Fruit fly (Drosophila melanogaster): ENCODE measurements around the gene CG13738.

The CG13738 gene

dm6 chr3L:13957212-13957668 lies 16.0 kb downstream of the CG13738 start (continued):
- TF ChIP-seq gcm (GFP tag; optimal IDR thresholded peaks at IDR 0.05) (peak; percentile 68), knrl (GFP tag; IDR thresholded peaks at IDR 0.05; ENCODE audit: partially characterized antibody) (no peak), oc (tag; optimal IDR thresholded peaks at IDR 0.05) (peak; percentile 57), mam (GFP tag; optimal IDR thresholded peaks at IDR 0.05) (no peak), CG7839 (tag; optimal IDR thresholded peaks at IDR 0.05) (peak; percentile 76), HLH4C (GFP tag; IDR thresholded peaks at IDR 0.05; ENCODE audit: partially characterized antibody) (no peak), CG4820 (GFP tag; optimal IDR thresholded peaks at IDR 0.05) (peak; percentile 77), PHDP (tag; optimal IDR thresholded peaks at IDR 0.05) (peak; percentile 74), run (tag; optimal IDR thresholded peaks at IDR 0.05) (peak; percentile 46), Ada2b (GFP tag; IDR thresholded peaks at IDR 0.05) (no peak), Dek (tag; optimal IDR thresholded peaks at IDR 0.05) (peak; percentile 42), usp (GFP tag; optimal IDR thresholded peaks at IDR 0.05) (no peak), eve (GFP tag; optimal IDR thresholded peaks at IDR 0.05) (peak in 1 of 2 experiments; percentile 74), gt (GFP tag; IDR thresholded peaks at IDR 0.05) (no peak), Asciz (GFP tag; optimal IDR thresholded peaks at IDR 0.05) (peak; percentile 80), HLH54F (GFP tag; optimal IDR thresholded peaks at IDR 0.05) (no peak), CG17829 (tag; optimal IDR thresholded peaks at IDR 0.05) (peak; percentile 76), shn (GFP tag; optimal IDR thresholded peaks at IDR 0.05) (no peak), CG17385 (GFP tag; optimal IDR thresholded peaks at IDR 0.05) (peak; percentile 70), CG6813 (GFP tag; optimal IDR thresholded peaks at IDR 0.05) (peak; percentile 48), Hmr (GFP tag; optimal IDR thresholded peaks at IDR 0.05) (no peak), CG7357 (GFP tag; IDR thresholded peaks at IDR 0.05) (no peak), CG11504 (tag; optimal IDR thresholded peaks at IDR 0.05) (peak; percentile 89), crol (GFP tag; IDR thresholded peaks at IDR 0.05) (no peak), CG4730 (GFP tag; IDR thresholded peaks at IDR 0.05) (0 out of 2 replicates have a peak, but pooled peaks have one; percentile 25), Mes4 (GFP tag; optimal IDR thresholded peaks at IDR 0.05) (no peak), danr (GFP tag; IDR thresholded peaks at IDR 0.05) (no peak), Max (GFP tag; optimal IDR thresholded peaks at IDR 0.05) (peak; percentile 55), Mrtf (GFP tag; IDR thresholded peaks at IDR 0.05) (no peak), psq (GFP tag; optimal IDR thresholded peaks at IDR 0.05) (peak; percentile 45), E2f2 (GFP tag; IDR thresholded peaks at IDR 0.05) (peak; percentile 37; the same call in 1 of the 2 replicates), CG6654 (GFP tag; optimal IDR thresholded peaks at IDR 0.05) (peak; percentile 47), pho (GFP tag; optimal IDR thresholded peaks at IDR 0.05) (peak; percentile 27), toy (GFP tag; IDR thresholded peaks at IDR 0.05) (no peak), slou (GFP tag; optimal IDR thresholded peaks at IDR 0.05) (peak; percentile 3), Eip74EF (GFP tag; optimal IDR thresholded peaks at IDR 0.05) (peak in 1 of 2 experiments; percentile 70), TFAM (GFP tag; optimal IDR thresholded peaks at IDR 0.05) (peak; percentile 45), CG7372 (GFP tag; IDR thresholded peaks at IDR 0.05) (no peak), CG4360 (GFP tag; IDR thresholded peaks at IDR 0.05) (no peak), CG7928 (GFP tag; optimal IDR thresholded peaks at IDR 0.05) (no peak), Mad (GFP tag; optimal IDR thresholded peaks at IDR 0.05) (peak; percentile 39), gcm2 (GFP tag; optimal IDR thresholded peaks at IDR 0.05) (no peak), CG42726 (GFP tag; IDR thresholded peaks at IDR 0.05; ENCODE audit: partially characterized antibody) (no peak), Bteb2 (GFP tag; optimal IDR thresholded peaks at IDR 0.05) (peak; percentile 26), CG1603 (tag; optimal IDR thresholded peaks at IDR 0.05) (peak; percentile 3), Nf-YB (GFP tag; optimal IDR thresholded peaks at IDR 0.05) (peak; percentile 61), Hr78 (GFP tag; optimal IDR thresholded peaks at IDR 0.05) (peak in 1 of 2 experiments; percentile 42), E2f1 (GFP tag; IDR thresholded peaks at IDR 0.05) (no peak; the same call in 1 of the 2 replicates), pnt (GFP tag; optimal IDR thresholded peaks at IDR 0.05) (peak; percentile 6), CG14667 (GFP tag; IDR thresholded peaks at IDR 0.05) (no peak), NK7.1 (GFP tag; optimal IDR thresholded peaks at IDR 0.05) (no peak)

All from whole organism, embryonic.